Fruit fly (Drosophila melanogaster): Measurements from ENCODE around the gene galene.

The galene gene

dm6 chr3L:1235426-1235825 lies at the start of gene galene:
TSS of gene galene (plus strand) at chr3L:1235726.
- TF ChIP-seq woc (GFP tag; optimal IDR thresholded peaks at IDR 0.05) (no peak), sv (GFP tag; optimal IDR thresholded peaks at IDR 0.05) (no peak), Sp1 (GFP tag; optimal IDR thresholded peaks at IDR 0.05) (no peak), jim (GFP tag; optimal IDR thresholded peaks at IDR 0.05) (no peak), tai (GFP tag; optimal IDR thresholded peaks at IDR 0.05) (no peak), Dif (GFP tag; optimal IDR thresholded peaks at IDR 0.05; ENCODE audit: partially characterized antibody) (no peak), lola (GFP tag; optimal IDR thresholded peaks at IDR 0.05) (no peak), dmrt93B (GFP tag; optimal IDR thresholded peaks at IDR 0.05) (no peak), GATAd (GFP tag; optimal IDR thresholded peaks at IDR 0.05) (no peak), Abd-B (GFP tag; optimal IDR thresholded peaks at IDR 0.05) (no peak), br (GFP tag; optimal IDR thresholded peaks at IDR 0.05) (no peak), usp (GFP tag; optimal IDR thresholded peaks at IDR 0.05) (no peak), psq (GFP tag; optimal IDR thresholded peaks at IDR 0.05) (no peak), pan (optimal IDR thresholded peaks at IDR 0.05) (no peak), dsf (GFP tag; optimal IDR thresholded peaks at IDR 0.05; ENCODE audit: borderline replicate concordance) (no peak)

dm6 chr3L:1188936-1189659 lies 46.4 kb upstream of the galene start, which contains the start of gene CG13912:
TSS of gene CG13912 (plus strand) at chr3L:1189588.
- TF ChIP-seq fru (GFP tag; optimal IDR thresholded peaks at IDR 0.05) = no peak
- no peak for TF ChIP-seq Dif (GFP tag; optimal IDR thresholded peaks at IDR 0.05; ENCODE audit: partially characterized antibody)
- TF ChIP-seq psq (GFP tag; optimal IDR thresholded peaks at IDR 0.05) = no peak
- no peak for TF ChIP-seq Hr83 (GFP tag; optimal IDR thresholded peaks at IDR 0.05; ENCODE audit: poor library complexity, severe bottlenecking)
- no peak for TF ChIP-seq CG9705 (GFP tag; optimal IDR thresholded peaks at IDR 0.05)
- no peak for TF ChIP-seq Myc (optimal IDR thresholded peaks at IDR 0.05)
- TF ChIP-seq Dfd (GFP tag; optimal IDR thresholded peaks at IDR 0.05) = no peak
- TF ChIP-seq br (GFP tag; optimal IDR thresholded peaks at IDR 0.05) = no peak
- TF ChIP-seq N (GFP tag; optimal IDR thresholded peaks at IDR 0.05) = no peak
- TF ChIP-seq CrebA (GFP tag; optimal IDR thresholded peaks at IDR 0.05; ENCODE audit: borderline replicate concordance) = peak; percentile 17
- no peak for TF ChIP-seq Rel (GFP tag; optimal IDR thresholded peaks at IDR 0.05)
- TF ChIP-seq Rel (tag; optimal IDR thresholded peaks at IDR 0.05) = peak; percentile 89
- no peak for TF ChIP-seq foxo (GFP tag; optimal IDR thresholded peaks at IDR 0.05)
- TF ChIP-seq Hnf4 (GFP tag; optimal IDR thresholded peaks at IDR 0.05) = peak; percentile 24
- no peak for TF ChIP-seq woc (GFP tag; optimal IDR thresholded peaks at IDR 0.05)
- TF ChIP-seq pan (optimal IDR thresholded peaks at IDR 0.05) = no peak
- TF ChIP-seq Jra (GFP tag; optimal IDR thresholded peaks at IDR 0.05) = no peak
- TF ChIP-seq GATAd (GFP tag; optimal IDR thresholded peaks at IDR 0.05) = no peak

DNA sequence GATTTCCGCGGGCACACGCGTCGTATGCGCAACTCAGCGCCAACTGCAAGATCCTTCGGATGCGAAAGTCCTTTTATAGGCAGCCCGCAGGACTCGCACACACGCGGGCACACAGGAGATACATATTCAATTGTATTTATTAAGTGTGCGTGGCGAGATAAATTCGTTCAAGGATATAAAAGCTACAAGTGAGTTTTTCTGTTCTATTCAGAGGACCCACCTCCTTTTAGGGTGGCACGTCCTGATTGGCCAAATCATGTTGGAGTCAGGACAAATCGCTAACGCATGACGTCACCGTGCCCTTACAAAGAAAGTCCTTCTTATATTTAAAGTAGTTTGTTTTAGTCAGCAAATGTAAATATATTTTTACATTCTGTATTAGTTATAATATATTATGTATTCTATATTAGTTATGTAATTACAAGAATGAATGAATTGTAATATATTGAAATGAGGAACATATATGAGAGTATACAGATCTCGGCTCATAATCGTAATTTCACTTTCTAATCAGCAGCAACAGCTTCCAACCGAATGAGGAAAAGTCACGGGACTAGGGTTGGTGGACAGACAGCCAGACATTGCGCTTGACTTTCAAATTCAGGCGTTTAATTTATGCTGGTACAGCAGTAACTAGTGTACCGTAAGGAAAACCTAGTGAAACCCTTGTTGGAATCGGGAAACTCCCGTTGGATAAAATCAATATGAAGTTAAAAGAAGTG lies 42.2 kb upstream of the galene start, which contains the start of gene Trhn:
Gene Trhn, minus strand, starts transcription at position 51 of the 722 bp plus-strand sequence.
- TF ChIP-seq h (GFP tag; optimal IDR thresholded peaks at IDR 0.05) (no peak), jim (GFP tag; optimal IDR thresholded peaks at IDR 0.05) (no peak), dl (GFP tag; optimal IDR thresholded peaks at IDR 0.05; ENCODE audit: insufficient read depth in 1 of 2, partially characterized antibody in 2 of 2) (no peak), usp (GFP tag; optimal IDR thresholded peaks at IDR 0.05) (no peak), ey (GFP tag; optimal IDR thresholded peaks at IDR 0.05) (no peak), lola (GFP tag; optimal IDR thresholded peaks at IDR 0.05) (no peak), psq (GFP tag; optimal IDR thresholded peaks at IDR 0.05) (no peak), OdsH (GFP tag; optimal IDR thresholded peaks at IDR 0.05) (no peak), Hr78 (GFP tag; optimal IDR thresholded peaks at IDR 0.05) (no peak), dsf (GFP tag; optimal IDR thresholded peaks at IDR 0.05; ENCODE audit: borderline replicate concordance) (no peak), Dif (GFP tag; optimal IDR thresholded peaks at IDR 0.05; ENCODE audit: partially characterized antibody) (no peak), woc (GFP tag; optimal IDR thresholded peaks at IDR 0.05) (no peak), br (GFP tag; optimal IDR thresholded peaks at IDR 0.05) (no peak), GATAd (GFP tag; optimal IDR thresholded peaks at IDR 0.05) (no peak), dmrt93B (GFP tag; optimal IDR thresholded peaks at IDR 0.05) (no peak), brk (GFP tag; optimal IDR thresholded peaks at IDR 0.05) (no peak), CG9705 (GFP tag; optimal IDR thresholded peaks at IDR 0.05) (no peak), Sp1 (GFP tag; optimal IDR thresholded peaks at IDR 0.05) (no peak), sv (GFP tag; optimal IDR thresholded peaks at IDR 0.05) (no peak)
